Worm (Caenorhabditis elegans) whole organism, mixed stage, embryonic: ENCODE results near the gene twk-18.

Experiments
- M03D4.4 ChIP-seq: sonication (generic microtip); optimal IDR thresholded peaks from 2 replicates; lab custom pipeline; 2017; ENCODE audit warnings: mild to moderate bottlenecking, missing genetic modification characterization, missing compliant biosample characterization
- bed-3 ChIP-seq: fragments of 200-800 bp; sonication (Bioruptor generic); optimal IDR thresholded peaks from 3 replicates; lab custom pipeline; 2018; ENCODE audit warnings: mild to moderate bottlenecking, missing genetic modification characterization, moderate library complexity, missing compliant biosample characterization
- blmp-1 ChIP-seq: fragments of 150-350 bp; optimal IDR thresholded peaks from 2 replicates; lab custom pipeline; 2014; ENCODE audit warnings: missing biosample characterization, missing genetic modification characterization
- ceh-43 ChIP-seq: fragments of 200-800 bp; sonication (Bioruptor generic); optimal IDR thresholded peaks from 2 replicates; lab custom pipeline; 2018; ENCODE audit warnings: mild to moderate bottlenecking, missing genetic modification characterization, moderate library complexity, missing compliant biosample characterization
- ces-1 ChIP-seq: fragments of 150-350 bp; optimal IDR thresholded peaks from 2 replicates; lab custom pipeline; 2014; ENCODE audit warnings: missing biosample characterization, missing genetic modification reagents, missing genetic modification characterization
- cnd-1 ChIP-seq: fragments of 200-800 bp; sonication (Bioruptor generic); optimal IDR thresholded peaks from 2 replicates; lab custom pipeline; 2018; ENCODE audit warnings: mild to moderate bottlenecking, missing genetic modification characterization, missing compliant biosample characterization
- drap-1 ChIP-seq: fragments of 200-800 bp; sonication (Bioruptor generic); optimal IDR thresholded peaks from 3 replicates; lab custom pipeline; 2018; ENCODE audit warnings: mild to moderate bottlenecking, missing genetic modification characterization, missing compliant biosample characterization
- elt-1 ChIP-seq: sonication (generic microtip); optimal IDR thresholded peaks from 2 replicates; lab custom pipeline; 2017; ENCODE audit warnings: missing genetic modification characterization, mild to moderate bottlenecking, missing compliant biosample characterization, antibody characterized with exemption, moderate library complexity, borderline replicate concordance; ENCODE audit not compliant: insufficient read depth
- elt-3 ChIP-seq: fragments of 150-350 bp; optimal IDR thresholded peaks from 2 replicates; lab custom pipeline; 2014; ENCODE audit warnings: missing biosample characterization, missing genetic modification characterization
- flh-1 ChIP-seq: fragments of 200-800 bp; sonication (Bioruptor generic); optimal IDR thresholded peaks from 2 replicates; lab custom pipeline; 2018; ENCODE audit warnings: mild to moderate bottlenecking, missing genetic modification characterization, moderate library complexity, missing compliant biosample characterization
- hlh-1 ChIP-seq: fragments of 150-350 bp; optimal IDR thresholded peaks from 2 replicates; lab custom pipeline; 2014; ENCODE audit warnings: missing biosample characterization, missing genetic modification reagents, missing genetic modification characterization
- lin-13 ChIP-seq: fragments of 150-350 bp; optimal IDR thresholded peaks from 2 replicates; lab custom pipeline; 2014; ENCODE audit warnings: missing biosample characterization, missing genetic modification characterization
- lin-32 ChIP-seq: fragments of 200-800 bp; sonication (Bioruptor generic); optimal IDR thresholded peaks from 2 replicates; lab custom pipeline; 2018; ENCODE audit warnings: mild to moderate bottlenecking, missing genetic modification characterization, missing compliant biosample characterization
- lsy-2 ChIP-seq: fragments of 150-350 bp; optimal IDR thresholded peaks from 2 replicates; lab custom pipeline; 2014; ENCODE audit warnings: missing biosample characterization, missing genetic modification characterization
- mab-5 ChIP-seq: fragments of 150-350 bp; optimal IDR thresholded peaks from 2 replicates; lab custom pipeline; 2014; ENCODE audit warnings: missing biosample characterization, missing genetic modification characterization
- mep-1 ChIP-seq: fragments of 150-350 bp; optimal IDR thresholded peaks from 2 replicates; lab custom pipeline; 2017; ENCODE audit warnings: missing biosample characterization, missing genetic modification reagents, missing genetic modification characterization, inconsistent platforms
- mls-2 ChIP-seq: sonication (generic microtip); optimal IDR thresholded peaks from 2 replicates; lab custom pipeline; 2016; ENCODE audit warnings: mild to moderate bottlenecking, missing genetic modification characterization, moderate library complexity, missing compliant biosample characterization
- nhr-12 ChIP-seq: fragments of 150-350 bp; optimal IDR thresholded peaks from 2 replicates; lab custom pipeline; 2014; ENCODE audit warnings: missing biosample characterization, missing genetic modification characterization
- nhr-2 ChIP-seq: fragments of 150-350 bp; optimal IDR thresholded peaks from 2 replicates; lab custom pipeline; 2014; ENCODE audit warnings: missing biosample characterization, missing genetic modification characterization
- nhr-237 ChIP-seq: fragments of 150-350 bp; optimal IDR thresholded peaks from 2 replicates; lab custom pipeline; 2014; ENCODE audit warnings: missing biosample characterization, missing genetic modification characterization
- nhr-28 ChIP-seq: fragments of 150-350 bp; optimal IDR thresholded peaks from 2 replicates; lab custom pipeline; 2014; ENCODE audit warnings: missing biosample characterization, missing genetic modification characterization
- nhr-76 ChIP-seq: sonication (generic microtip); optimal IDR thresholded peaks from 2 replicates; lab custom pipeline; 2017; ENCODE audit warnings: missing biosample characterization, missing genetic modification characterization
- sem-2 ChIP-seq: fragments of 200-800 bp; sonication (Bioruptor generic); optimal IDR thresholded peaks from 2 replicates; lab custom pipeline; 2018; ENCODE audit warnings: mild to moderate bottlenecking, missing genetic modification characterization, missing compliant biosample characterization
- snpc-4 ChIP-seq: fragments of 150-350 bp; optimal IDR thresholded peaks from 2 replicates; lab custom pipeline; 2014; ENCODE audit warnings: missing biosample characterization, missing genetic modification characterization
- sptf-1 ChIP-seq: sonication (generic microtip); optimal IDR thresholded peaks from 2 replicates; lab custom pipeline; 2017; ENCODE audit warnings: mild to moderate bottlenecking, missing genetic modification characterization, moderate library complexity, missing compliant biosample characterization
- tbx-8 ChIP-seq: fragments of 200-800 bp; sonication (Bioruptor generic); optimal IDR thresholded peaks from 2 replicates; lab custom pipeline; 2018; ENCODE audit warnings: mild to moderate bottlenecking, missing genetic modification characterization, moderate library complexity, missing compliant biosample characterization
- unc-120 ChIP-seq: sonication (generic microtip); optimal IDR thresholded peaks from 2 replicates; lab custom pipeline; 2017; ENCODE audit warnings: missing genetic modification characterization, missing compliant biosample characterization; ENCODE audit not compliant: poor library complexity, severe bottlenecking
- unc-39 ChIP-seq: fragments of 150-350 bp; optimal IDR thresholded peaks from 2 replicates; lab custom pipeline; 2014; ENCODE audit warnings: missing biosample characterization, missing genetic modification characterization
- unc-62 ChIP-seq: fragments of 150-350 bp; optimal IDR thresholded peaks from 2 replicates; lab custom pipeline; 2014; ENCODE audit warnings: missing biosample characterization, missing genetic modification reagents, missing genetic modification characterization
- zip-8 ChIP-seq: fragments of 150-350 bp; optimal IDR thresholded peaks from 2 replicates; lab custom pipeline; 2014; ENCODE audit warnings: missing biosample characterization, missing genetic modification characterization
- ztf-11 ChIP-seq: fragments of 150-350 bp; optimal IDR thresholded peaks from 2 replicates; lab custom pipeline; 2014; ENCODE audit warnings: missing biosample characterization, missing genetic modification characterization

twk-18 gene

ce11 chrX:8997450-8998075, 9.6 kb downstream of the twk-18 start, which contains the start of gene C24A3.2:
C24A3.2 (plus strand) TSS chrX:8997500.
- TF ChIP-seq ces-1 (GFP tag; lab: Kevin White, UChicago) (peak; percentile 39), nhr-76 (no peak)

DNA sequence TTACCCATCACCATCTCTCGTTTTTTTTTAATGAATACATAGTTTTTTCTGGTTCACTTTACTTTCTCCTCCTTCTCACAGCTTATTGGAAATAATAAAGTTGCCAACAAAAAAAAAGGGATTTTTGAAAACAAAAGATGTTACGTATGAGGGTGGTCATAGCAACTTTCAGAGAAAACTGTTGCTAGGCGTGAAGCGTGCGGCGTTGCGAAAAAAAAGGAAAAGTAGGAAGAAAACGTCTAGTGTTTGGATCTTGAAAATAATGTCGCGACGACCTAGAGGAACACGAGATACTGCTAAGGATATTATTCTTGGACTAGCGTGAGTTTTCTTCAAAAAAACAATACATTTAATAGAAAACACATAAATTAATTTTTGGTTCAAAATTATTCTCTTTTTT, 10.9 kb downstream of the twk-18 start, which contains the start of gene C24A3.1:
Gene C24A3.1, plus strand, starts transcription at position 263 of the 400 bp plus-strand sequence.
- TF ChIP-seq drap-1 = no peak
- TF ChIP-seq snpc-4 (tag; lab: Kevin White, UChicago) = no peak
- TF ChIP-seq bed-3 (GFP tag; lab: Kevin White, UChicago) = no peak

- TF ChIP-seq nhr-76 = no peak
- no peak for TF ChIP-seq flh-1 (GFP tag; lab: Kevin White, UChicago)
- no peak for TF ChIP-seq sem-2 (GFP tag; lab: Kevin White, UChicago)
- TF ChIP-seq lsy-2 (tag; lab: Kevin White, UChicago) = no peak
- TF ChIP-seq nhr-237 = no peak
- TF ChIP-seq lin-13 (tag; lab: Kevin White, UChicago) = no peak
- TF ChIP-seq, all 35 proteins: peak for 0
Observed at ce11 chrX:9010418-9010817, 22.5 kb downstream of the twk-18 start, which contains the start of gene C24A3.9. C24A3.9 (minus strand) TSS chrX:9010518.

DNA sequence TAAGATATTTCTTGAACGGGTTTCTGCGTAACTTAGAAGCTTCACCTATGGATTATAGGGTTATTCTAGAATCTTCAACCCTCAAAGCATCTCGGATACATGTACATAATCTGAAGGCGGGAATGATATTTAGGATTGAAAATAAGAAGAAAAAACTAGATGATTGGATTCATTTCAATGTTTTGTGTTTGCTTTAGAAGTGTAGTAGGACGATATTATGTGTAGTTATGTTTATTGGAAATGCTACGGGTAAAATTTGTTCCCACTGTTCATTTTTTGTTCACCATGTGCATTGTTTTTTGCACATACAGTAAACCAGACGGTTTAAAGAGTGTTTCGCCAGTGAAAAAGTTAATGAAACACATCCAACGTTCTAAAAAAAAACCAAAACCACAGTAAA, 23.5 kb downstream of the twk-18 start:
- TF ChIP-seq bed-3 (GFP tag; lab: Kevin White, UChicago) (no peak), nhr-76 (no peak), mls-2 (no peak), nhr-28 (tag; lab: Kevin White, UChicago) (no peak), nhr-12 (tag; lab: Kevin White, UChicago) (no peak), nhr-237 (no peak), lin-13 (tag; lab: Kevin White, UChicago) (no peak), elt-1 (no peak), M03D4.4 (tag; lab: Kevin White, UChicago) (no peak), unc-39 (tag; lab: Kevin White, UChicago) (no peak), tbx-8 (GFP tag; lab: Kevin White, UChicago) (no peak), sptf-1 (tag; lab: Kevin White, UChicago) (no peak), unc-62 (GFP tag; lab: Kevin White, UChicago) (no peak)

DNA sequence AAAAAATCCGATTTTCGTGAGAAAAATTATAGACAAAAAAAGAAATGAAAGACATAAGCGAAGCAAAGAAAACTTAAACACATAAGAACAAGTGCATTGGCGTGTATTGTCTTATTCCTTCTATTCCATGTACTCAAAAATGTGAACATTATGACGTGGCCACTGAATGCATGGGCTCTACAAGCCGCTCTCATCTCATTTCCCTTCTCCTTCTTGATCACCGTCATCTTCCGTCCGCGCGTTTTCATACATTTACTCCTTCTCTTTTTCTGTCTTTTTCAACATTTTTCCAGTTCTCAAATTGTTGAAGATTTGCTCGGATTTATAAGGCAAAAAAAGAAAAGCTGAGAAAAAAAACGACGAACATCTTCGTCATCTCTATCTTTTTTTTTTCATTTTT, 26.5 kb downstream of the twk-18 start:
- TF ChIP-seq nhr-2 (no peak), ztf-11 (no peak), lin-32 (no peak), drap-1 (no peak), nhr-28 (tag; lab: Kevin White, UChicago) (no peak), sptf-1 (tag; lab: Kevin White, UChicago) (no peak), flh-1 (GFP tag; lab: Kevin White, UChicago) (no peak), elt-1 (no peak), mls-2 (no peak), bed-3 (GFP tag; lab: Kevin White, UChicago) (no peak), M03D4.4 (tag; lab: Kevin White, UChicago) (no peak), cnd-1 (tag; lab: Kevin White, UChicago) (no peak), lsy-2 (tag; lab: Kevin White, UChicago) (no peak), lin-13 (tag; lab: Kevin White, UChicago) (no peak), nhr-76 (no peak)

DNA sequence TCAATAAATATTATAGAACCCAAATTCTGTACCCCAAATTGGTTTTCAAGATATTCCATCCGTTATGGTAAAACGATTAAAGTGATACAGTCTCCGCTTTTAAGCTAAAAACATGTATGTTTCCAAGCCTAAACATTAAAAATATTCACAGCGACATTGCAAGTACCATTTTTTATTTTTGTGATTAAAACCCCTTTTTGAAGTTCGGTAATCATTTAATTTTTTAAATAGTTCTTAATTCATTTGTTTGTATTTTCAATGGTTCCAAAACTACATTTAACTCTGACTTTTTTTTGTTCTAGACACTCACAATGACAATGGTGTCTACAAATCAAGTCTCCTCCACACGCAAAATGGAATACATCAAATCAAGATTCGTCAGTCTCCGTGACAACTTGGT, 27.5 kb downstream of the twk-18 start, which contains the start of gene T25B6.4:
Gene T25B6.4, plus strand, starts transcription at position 301 of the 400 bp plus-strand sequence.
- no peak for TF ChIP-seq elt-3 (tag; lab: Kevin White, UChicago)
- TF ChIP-seq mep-1 (tag; lab: Kevin White, UChicago) = no peak
- TF ChIP-seq mls-2 = no peak
- TF ChIP-seq ztf-11 = no peak
- no peak for TF ChIP-seq flh-1 (GFP tag; lab: Kevin White, UChicago)
- no peak for TF ChIP-seq nhr-76
- no peak for TF ChIP-seq nhr-2
- TF ChIP-seq snpc-4 (tag; lab: Kevin White, UChicago) = no peak
- no peak for TF ChIP-seq elt-1
- no peak for TF ChIP-seq nhr-237
- no peak for TF ChIP-seq sem-2 (GFP tag; lab: Kevin White, UChicago)
- no peak for TF ChIP-seq blmp-1 (tag; lab: Kevin White, UChicago)
- no peak for TF ChIP-seq ces-1 (GFP tag; lab: Kevin White, UChicago)
- no peak for TF ChIP-seq cnd-1 (tag; lab: Kevin White, UChicago)
- no peak for TF ChIP-seq zip-8 (tag; lab: Kevin White, UChicago)
- TF ChIP-seq mab-5 (tag; lab: Kevin White, UChicago) = no peak
- TF ChIP-seq hlh-1 (tag; lab: Kevin White, UChicago) = no peak
- no peak for TF ChIP-seq ceh-43 (GFP tag; lab: Kevin White, UChicago)
- no peak for TF ChIP-seq unc-120 (tag; lab: Kevin White, UChicago)
